Worm (Caenorhabditis elegans) whole organism, L3 larva: ENCODE results near the gene T07C4.3.

Experiments used
- R02D3.7 ChIP-seq: fragments of 150-350 bp; optimal IDR thresholded peaks from 2 replicates; lab custom pipeline; 2014; ENCODE audit warnings: missing biosample characterization, missing genetic modification characterization
- ZK546.5 ChIP-seq: sonication (generic microtip); optimal IDR thresholded peaks from 2 replicates; lab custom pipeline; 2017; ENCODE audit warnings: missing biosample characterization, missing genetic modification characterization
- ceh-16 ChIP-seq: sonication (generic microtip); optimal IDR thresholded peaks from 2 replicates; lab custom pipeline; 2017; ENCODE audit warnings: missing biosample characterization, missing genetic modification characterization
- ceh-28 ChIP-seq: fragments of 150-350 bp; optimal IDR thresholded peaks from 2 replicates; lab custom pipeline; 2014; ENCODE audit warnings: missing biosample characterization, missing genetic modification reagents, missing genetic modification characterization
- ceh-82 ChIP-seq: fragments of 150-350 bp; optimal IDR thresholded peaks from 2 replicates; lab custom pipeline; 2014; ENCODE audit warnings: missing biosample characterization, missing genetic modification characterization
- ceh-9 ChIP-seq: sonication (generic microtip); optimal IDR thresholded peaks from 2 replicates; lab custom pipeline; 2018; ENCODE audit warnings: missing biosample characterization, missing genetic modification characterization
- daf-12 ChIP-seq: fragments of 150-350 bp; optimal IDR thresholded peaks from 2 replicates; lab custom pipeline; 2014; ENCODE audit warnings: missing biosample characterization, missing genetic modification reagents, missing genetic modification characterization
- egl-27 ChIP-seq: sonication (generic microtip); optimal IDR thresholded peaks from 4 replicates; lab custom pipeline; 2017; ENCODE audit warnings: missing biosample characterization, missing genetic modification reagents, missing genetic modification characterization
- egl-5 ChIP-seq: fragments of 150-350 bp; optimal IDR thresholded peaks from 2 replicates; lab custom pipeline; 2017; ENCODE audit warnings: missing biosample characterization, missing genetic modification reagents, missing genetic modification characterization, inconsistent platforms
- elt-1 ChIP-seq: fragments of 150-350 bp; optimal IDR thresholded peaks from 2 replicates; lab custom pipeline; 2014; ENCODE audit warnings: missing biosample characterization, missing genetic modification characterization
- elt-2 ChIP-seq: sonication (generic microtip); optimal IDR thresholded peaks from 2 replicates; lab custom pipeline; 2016; ENCODE audit warnings: missing genetic modification reagents, mild to moderate bottlenecking, missing genetic modification characterization, missing compliant biosample characterization
- elt-3 ChIP-seq, 3 experiments: fragments of 150-350 bp in 1 of 3; sonication (generic microtip) in 2 of 3; optimal IDR thresholded peaks; 2 replicates in 2 of 3; 4 replicates in 1 of 3; lab custom pipeline; 2014 to 2017; ENCODE audit warnings: missing biosample characterization in 3 of 3, missing genetic modification characterization in 3 of 3
- eor-1 ChIP-seq, 2 experiments: fragments of 150-350 bp; optimal IDR thresholded peaks; 2 replicates each; lab custom pipeline; 2014 to 2018; ENCODE audit warnings: missing biosample characterization in 2 of 2, missing genetic modification characterization in 2 of 2
- fkh-10 ChIP-seq: sonication (generic microtip); optimal IDR thresholded peaks from 2 replicates; lab custom pipeline; 2017; ENCODE audit warnings: missing biosample characterization, missing genetic modification reagents, missing genetic modification characterization
- fkh-2 ChIP-seq: fragments of 150-350 bp; optimal IDR thresholded peaks from 2 replicates; lab custom pipeline; 2014; ENCODE audit warnings: missing biosample characterization, missing genetic modification reagents, missing genetic modification characterization
- fos-1 ChIP-seq: fragments of 150-350 bp; optimal IDR thresholded peaks from 2 replicates; lab custom pipeline; 2014; ENCODE audit warnings: missing biosample characterization, missing genetic modification characterization
- hmg-11 ChIP-seq: sonication (generic microtip); optimal IDR thresholded peaks from 2 replicates; lab custom pipeline; 2016; ENCODE audit warnings: missing genetic modification characterization, missing compliant biosample characterization
- jun-1 ChIP-seq: fragments of 150-350 bp; optimal IDR thresholded peaks from 2 replicates; lab custom pipeline; 2014; ENCODE audit warnings: missing biosample characterization, missing genetic modification reagents, missing genetic modification characterization
- lin-15B ChIP-seq: fragments of 150-350 bp; optimal IDR thresholded peaks from 2 replicates; lab custom pipeline; 2014; ENCODE audit warnings: missing biosample characterization, missing genetic modification characterization
- lin-39 ChIP-seq: fragments of 150-350 bp; optimal IDR thresholded peaks from 2 replicates; lab custom pipeline; 2018; ENCODE audit warnings: missing biosample characterization, missing genetic modification reagents, missing genetic modification characterization
- mdl-1 ChIP-seq: fragments of 150-350 bp; optimal IDR thresholded peaks from 2 replicates; lab custom pipeline; 2014; ENCODE audit warnings: missing biosample characterization, missing genetic modification characterization
- nfya-1 ChIP-seq: sonication (generic microtip); optimal IDR thresholded peaks from 2 replicates; lab custom pipeline; 2017; ENCODE audit warnings: missing genetic modification characterization, mild to moderate bottlenecking, missing compliant biosample characterization, antibody characterized with exemption, moderate library complexity; ENCODE audit not compliant: insufficient read depth
- nhr-12 ChIP-seq: fragments of 150-350 bp; optimal IDR thresholded peaks from 2 replicates; lab custom pipeline; 2014; ENCODE audit warnings: missing biosample characterization, missing genetic modification characterization
- nhr-23 ChIP-seq: fragments of 150-350 bp; optimal IDR thresholded peaks from 2 replicates; lab custom pipeline; 2014; ENCODE audit warnings: missing biosample characterization, missing genetic modification reagents, missing genetic modification characterization
- nhr-237 ChIP-seq: fragments of 150-350 bp; optimal IDR thresholded peaks from 2 replicates; lab custom pipeline; 2014; ENCODE audit warnings: missing biosample characterization, missing genetic modification characterization
- nhr-25 ChIP-seq: sonication (generic microtip); optimal IDR thresholded peaks from 2 replicates; lab custom pipeline; 2017; ENCODE audit warnings: missing biosample characterization, missing genetic modification characterization
- nhr-67 ChIP-seq: fragments of 150-350 bp; optimal IDR thresholded peaks from 2 replicates; lab custom pipeline; 2014; ENCODE audit warnings: missing biosample characterization, missing genetic modification characterization
- nhr-76 ChIP-seq: fragments of 150-350 bp; sonication (generic microtip); optimal IDR thresholded peaks from 5 replicates; lab custom pipeline; 2014; ENCODE audit warnings: missing biosample characterization, missing genetic modification characterization
- nhr-77 ChIP-seq: fragments of 150-350 bp; optimal IDR thresholded peaks from 2 replicates; lab custom pipeline; 2014; ENCODE audit warnings: missing biosample characterization, missing genetic modification characterization
- pha-4 ChIP-seq: fragments of 150-350 bp; optimal IDR thresholded peaks from 2 replicates; lab custom pipeline; 2014; ENCODE audit warnings: missing biosample characterization, missing genetic modification reagents, missing genetic modification characterization
- pqm-1 ChIP-seq: fragments of 150-350 bp; optimal IDR thresholded peaks from 2 replicates; lab custom pipeline; 2017; ENCODE audit warnings: missing biosample characterization, missing genetic modification characterization, inconsistent platforms
- sea-2 ChIP-seq: fragments of 150-350 bp; sonication (generic microtip); optimal IDR thresholded peaks from 4 replicates; lab custom pipeline; 2014; ENCODE audit warnings: missing biosample characterization, missing genetic modification reagents, missing genetic modification characterization
- skn-1 ChIP-seq: fragments of 150-350 bp; optimal IDR thresholded peaks from 2 replicates; lab custom pipeline; 2014; ENCODE audit warnings: missing biosample characterization, missing genetic modification characterization
- snpc-4 ChIP-seq: fragments of 150-350 bp; optimal IDR thresholded peaks from 2 replicates; lab custom pipeline; 2014; ENCODE audit warnings: missing biosample characterization, missing genetic modification characterization
- tbx-2 ChIP-seq: sonication (generic microtip); optimal IDR thresholded peaks from 2 replicates; lab custom pipeline; 2016; ENCODE audit warnings: mild to moderate bottlenecking, missing genetic modification characterization, missing compliant biosample characterization
- unc-39 ChIP-seq: sonication (generic microtip); optimal IDR thresholded peaks from 4 replicates; lab custom pipeline; 2017; ENCODE audit warnings: missing biosample characterization, missing genetic modification characterization
- unc-62 ChIP-seq: fragments of 150-350 bp; sonication (generic microtip); optimal IDR thresholded peaks from 4 replicates; lab custom pipeline; 2014; ENCODE audit warnings: missing biosample characterization, missing genetic modification reagents, missing genetic modification characterization
- ztf-11 ChIP-seq: fragments of 150-350 bp; optimal IDR thresholded peaks from 2 replicates; lab custom pipeline; 2014; ENCODE audit warnings: missing biosample characterization, missing genetic modification characterization

The T07C4.3 gene

DNA sequence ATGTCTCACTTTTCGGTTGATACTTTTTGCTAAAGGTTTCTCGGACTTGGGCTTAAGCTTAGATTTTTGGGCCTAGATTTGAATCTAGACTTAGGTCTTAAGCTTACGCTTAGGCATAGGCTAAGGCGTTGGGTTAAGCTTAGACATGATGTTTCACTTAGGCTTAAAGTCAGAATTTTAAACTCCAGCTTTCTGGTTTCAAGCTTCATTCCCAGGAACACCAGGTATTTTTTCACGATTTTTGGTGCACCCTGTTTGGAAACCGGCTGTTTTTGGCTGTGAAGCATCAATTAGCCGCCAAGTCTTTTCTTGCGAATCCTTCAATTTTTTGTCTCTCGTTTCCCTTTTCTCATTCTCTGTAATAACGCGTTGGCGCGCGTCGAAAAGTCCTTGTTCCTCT is 21.9 kb downstream of the T07C4.3 start:
- no peak for TF ChIP-seq skn-1 (tag; lab: Kevin White, UChicago)
- no peak for TF ChIP-seq lin-15B (tag; lab: Kevin White, UChicago)
- TF ChIP-seq unc-39 (tag; lab: Kevin White, UChicago) = no peak
- TF ChIP-seq nhr-25 (tag; lab: Kevin White, UChicago) = no peak
- no peak for TF ChIP-seq elt-1 (tag; lab: Kevin White, UChicago)
- TF ChIP-seq fos-1 (tag; lab: Kevin White, UChicago) = no peak
- no peak for TF ChIP-seq fkh-10 (GFP tag; lab: Kevin White, UChicago)
- TF ChIP-seq nfya-1 (tag; lab: Kevin White, UChicago) = no peak
- TF ChIP-seq mdl-1 (tag; lab: Kevin White, UChicago) = no peak
- TF ChIP-seq nhr-77 (tag; lab: Kevin White, UChicago) = no peak
- no peak for TF ChIP-seq daf-12 (tag; lab: Kevin White, UChicago)
- TF ChIP-seq ceh-28 (tag; lab: Kevin White, UChicago) = no peak

DNA sequence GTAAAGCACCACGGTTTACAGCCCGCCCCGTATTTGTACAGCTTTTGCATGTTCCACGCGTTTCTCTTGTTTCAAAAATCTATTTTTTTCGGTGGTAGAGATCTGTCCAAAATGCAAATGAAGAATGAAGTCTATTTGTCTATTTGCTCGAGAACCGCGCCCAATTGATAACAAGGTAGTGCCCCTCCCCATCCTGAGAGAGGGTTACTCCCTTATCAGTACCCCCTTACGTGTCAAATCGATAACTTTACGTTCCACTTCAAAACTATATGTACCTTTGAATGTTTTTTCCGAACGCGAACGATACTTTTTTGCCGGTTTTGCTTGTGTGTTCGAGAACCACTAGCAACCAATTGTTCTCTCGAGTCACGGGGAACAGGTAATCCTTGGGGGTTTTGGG is 24.1 kb downstream of the T07C4.3 start:
- TF ChIP-seq nhr-237 = no peak
- TF ChIP-seq hmg-11 (tag; lab: Kevin White, UChicago) = no peak
- TF ChIP-seq elt-3 (tag; optimal IDR thresholded peaks at IDR 0.05; lab: Kevin White, UChicago) = no peak
- no peak for TF ChIP-seq pqm-1 (tag; lab: Kevin White, UChicago)
- TF ChIP-seq pha-4 (tag; lab: Kevin White, UChicago) = peak; percentile 8
- TF ChIP-seq nhr-23 (tag; lab: Kevin White, UChicago) = no peak
- TF ChIP-seq unc-62 (GFP tag; lab: Kevin White, UChicago) = no peak
- no peak for TF ChIP-seq egl-5
- peak; percentile 78 for TF ChIP-seq elt-2
- TF ChIP-seq ceh-82 = no peak
- TF ChIP-seq fkh-2 (tag; lab: Kevin White, UChicago) = no peak

DNA sequence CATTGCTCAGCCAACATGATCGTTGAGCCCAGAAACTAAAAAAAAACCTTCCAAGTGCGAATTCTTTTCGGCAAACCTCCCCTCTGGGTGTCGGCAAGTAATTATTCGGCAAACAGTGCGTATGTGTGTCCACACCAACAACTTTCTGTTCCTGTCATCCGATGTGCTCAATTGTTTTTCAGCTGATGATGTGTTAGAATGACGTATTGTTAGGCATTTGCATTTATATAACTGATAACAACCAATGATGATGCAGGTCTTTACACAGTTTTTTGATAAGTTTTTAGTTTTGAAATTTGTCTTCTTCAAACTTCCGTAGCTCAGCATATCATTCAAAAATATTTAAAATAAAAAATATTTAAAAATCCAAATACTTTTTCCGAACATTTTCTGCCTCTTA is 26.9 kb downstream of the T07C4.3 start:
- TF ChIP-seq pqm-1 (tag; lab: Kevin White, UChicago) = peak; percentile 61
- no peak for TF ChIP-seq ceh-28 (tag; lab: Kevin White, UChicago)
- no peak for TF ChIP-seq eor-1 (tag; optimal IDR thresholded peaks at IDR 0.05; lab: Kevin White, UChicago)
- TF ChIP-seq elt-1 (tag; lab: Kevin White, UChicago) = no peak
- no peak for TF ChIP-seq R02D3.7
- TF ChIP-seq skn-1 (tag; lab: Kevin White, UChicago) = no peak
- TF ChIP-seq ceh-9 (tag; lab: Kevin White, UChicago) = no peak
- TF ChIP-seq egl-27 (tag; lab: Kevin White, UChicago) = no peak
- no peak for TF ChIP-seq lin-39
- no peak for TF ChIP-seq sea-2
- TF ChIP-seq lin-15B (tag; lab: Kevin White, UChicago) = no peak
- TF ChIP-seq ztf-11 (tag; lab: Kevin White, UChicago) = no peak
- peak; percentile 38 for TF ChIP-seq pha-4 (tag; lab: Kevin White, UChicago)
- TF ChIP-seq unc-62 (GFP tag; lab: Kevin White, UChicago) = no peak
- peak; percentile 13 for TF ChIP-seq jun-1
- no peak for TF ChIP-seq tbx-2 (tag; lab: Kevin White, UChicago)
- no peak for TF ChIP-seq ceh-82
- TF ChIP-seq nhr-77 (tag; lab: Kevin White, UChicago) = no peak
- no peak for TF ChIP-seq ZK546.5
- peak; percentile 53 for TF ChIP-seq elt-2

DNA sequence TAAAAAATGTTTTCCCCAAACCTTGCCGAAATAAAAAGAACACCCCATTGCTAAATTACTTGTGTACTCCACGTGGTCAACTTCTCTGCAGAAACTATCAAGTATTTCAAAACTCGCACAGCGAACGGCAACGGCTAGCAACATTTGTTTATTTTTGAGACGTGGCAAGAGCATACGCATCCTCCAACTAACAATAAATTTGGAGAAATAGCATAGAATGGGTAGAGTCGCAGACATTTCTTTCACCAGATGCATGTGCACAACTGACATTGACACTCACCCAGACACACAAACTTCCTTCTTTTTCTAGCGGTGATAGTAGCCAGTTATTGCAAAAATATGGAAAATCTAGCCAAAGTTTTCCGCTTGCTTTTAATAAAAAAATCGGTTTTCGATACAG is 27.7 kb downstream of the T07C4.3 start:
- TF ChIP-seq nhr-12 (tag; lab: Kevin White, UChicago) = no peak
- TF ChIP-seq ceh-9 (tag; lab: Kevin White, UChicago) = no peak
- TF ChIP-seq lin-15B (tag; lab: Kevin White, UChicago) = no peak
- no peak for TF ChIP-seq elt-2
- no peak for TF ChIP-seq elt-1 (tag; lab: Kevin White, UChicago)
- no peak for TF ChIP-seq eor-1 (tag; optimal IDR thresholded peaks at IDR 0.05; lab: Kevin White, UChicago)
- no peak for TF ChIP-seq nhr-76 (tag; lab: Kevin White, UChicago)
- TF ChIP-seq ceh-16 (tag; lab: Kevin White, UChicago) = no peak
- no peak for TF ChIP-seq unc-62 (GFP tag; lab: Kevin White, UChicago)
- TF ChIP-seq ceh-82 = no peak
- TF ChIP-seq mdl-1 (tag; lab: Kevin White, UChicago) = no peak
- no peak for TF ChIP-seq pha-4 (tag; lab: Kevin White, UChicago)
- no peak for TF ChIP-seq snpc-4 (tag; lab: Kevin White, UChicago)
- no peak for TF ChIP-seq R02D3.7
- no peak for TF ChIP-seq fos-1 (tag; lab: Kevin White, UChicago)
- no peak for TF ChIP-seq fkh-2 (tag; lab: Kevin White, UChicago)
- no peak for TF ChIP-seq nhr-67 (tag; lab: Kevin White, UChicago)
- no peak for TF ChIP-seq lin-39
